Fruit fly (Drosophila melanogaster): ENCODE data around the gene CG15399.

CG15399 gene

dm6 chr2L:2804634-2805311 lies 33.2 kb upstream of the CG15399 start, which contains the start of gene daw (continued):
- peak; percentile 22 for TF ChIP-seq ERR (GFP tag; optimal IDR thresholded peaks at IDR 0.05)
- TF ChIP-seq Dip3 (GFP tag; optimal IDR thresholded peaks at IDR 0.05): no peak
- TF ChIP-seq CG10979 (tag; optimal IDR thresholded peaks at IDR 0.05): no peak
- peak; percentile 74 for TF ChIP-seq Nf-YB (GFP tag; optimal IDR thresholded peaks at IDR 0.05)
- TF ChIP-seq sob (GFP tag; IDR thresholded peaks at IDR 0.05): peak; percentile 22; the same call in 1 of the 2 replicates

dm6 chr2L:2802527-2802926 lies 31.0 kb upstream of the CG15399 start:
- TF ChIP-seq bsh (GFP tag; optimal IDR thresholded peaks at IDR 0.05) (peak in 1 of 2 experiments; percentile 69), CG8281 (tag; optimal IDR thresholded peaks at IDR 0.05) (peak; percentile 96), Lhr (GFP tag; optimal IDR thresholded peaks at IDR 0.05) (no peak), CG5180 (GFP tag; optimal IDR thresholded peaks at IDR 0.05) (peak; percentile 24), gt (GFP tag; IDR thresholded peaks at IDR 0.05) (no peak), stwl (tag; optimal IDR thresholded peaks at IDR 0.05) (no peak), nom (GFP tag; optimal IDR thresholded peaks at IDR 0.05) (peak; percentile 96), Ravus (GFP tag; IDR thresholded peaks at IDR 0.05) (no peak), Med (GFP tag) (peak; percentile 50)

dm6 chr2L:2800956-2801776 lies 29.6 kb upstream of the CG15399 start:
- TF ChIP-seq oc (tag; optimal IDR thresholded peaks at IDR 0.05) (no peak), sd (tag; optimal IDR thresholded peaks at IDR 0.05) (peak; percentile 70), CG7839 (tag; optimal IDR thresholded peaks at IDR 0.05) (no peak), gro (GFP tag; optimal IDR thresholded peaks at IDR 0.05) (peak; percentile 36), grn (GFP tag; optimal IDR thresholded peaks at IDR 0.05) (peak; percentile 98), cwo (GFP tag; optimal IDR thresholded peaks at IDR 0.05) (peak; percentile 83), GATAe (GFP tag; conservative IDR thresholded peaks at IDR 0.05) (peak; percentile 26; the same call in 1 of the 2 replicates), Med (GFP tag) (no peak), insv (GFP tag; optimal IDR thresholded peaks at IDR 0.05) (no peak), chinmo (GFP tag; IDR thresholded peaks at IDR 0.05; ENCODE audit: partially characterized antibody) (0 out of 4 replicates have a peak, but pooled peaks have one; percentile 45), Deaf1 (tag; optimal IDR thresholded peaks at IDR 0.05) (peak; percentile 15), CG7987 (GFP tag; optimal IDR thresholded peaks at IDR 0.05) (peak; percentile 82), ftz-f1 (GFP tag; optimal IDR thresholded peaks at IDR 0.05) (peak; percentile 41), CG18262 (tag; optimal IDR thresholded peaks at IDR 0.05) (no peak), CG5180 (GFP tag; optimal IDR thresholded peaks at IDR 0.05) (peak; percentile 11), Vsx1 (GFP tag; optimal IDR thresholded peaks at IDR 0.05) (peak; percentile 34), CG3995 (GFP tag; optimal IDR thresholded peaks at IDR 0.05) (peak; percentile 66), CG10543 (GFP tag; optimal IDR thresholded peaks at IDR 0.05) (peak; percentile 29), CG18599 (GFP tag; optimal IDR thresholded peaks at IDR 0.05) (peak; percentile 44), CG8924 (tag; optimal IDR thresholded peaks at IDR 0.05) (no peak), mirr (GFP tag; optimal IDR thresholded peaks at IDR 0.05) (peak; percentile 86), exex (tag; optimal IDR thresholded peaks at IDR 0.05) (peak; percentile 93), CG34376 (GFP tag; optimal IDR thresholded peaks at IDR 0.05) (peak; percentile 77), Pdp1 (GFP tag; optimal IDR thresholded peaks at IDR 0.05) (peak in 1 of 2 experiments; percentile 25), sug (tag; optimal IDR thresholded peaks at IDR 0.05) (peak; percentile 86), sim (GFP tag; IDR thresholded peaks at IDR 0.05) (no peak), Lim3 (GFP tag; IDR thresholded peaks at IDR 0.05) (peak; percentile 63; the same call in 1 of the 2 replicates), Bgb (GFP tag; IDR thresholded peaks at IDR 0.05; ENCODE audit: partially characterized antibody) (0 out of 2 replicates have a peak, but pooled peaks have one; percentile 18), lab (GFP tag; optimal IDR thresholded peaks at IDR 0.05) (peak; percentile 90), CG12769 (tag; optimal IDR thresholded peaks at IDR 0.05) (peak; percentile 47)

Data from whole organism, embryonic.